Fruit fly (Drosophila melanogaster) whole organism, embryonic: Measurements from ENCODE around the gene MBD-like.

Experiments used
- ATbp ChIP-seq: fragments of 200-800 bp; sonication (Bioruptor generic); optimal IDR thresholded peaks from 2 replicates; lab custom pipeline; 2017; ENCODE audit warnings: missing biosample characterization, mild to moderate bottlenecking, missing genetic modification characterization, missing genetic modification reagents
- CG10321 ChIP-seq: fragments of 200-800 bp; sonication (Bioruptor generic); IDR thresholded peaks from 2 replicates; pipeline ENCODE4 v1.3.6; 2022; ENCODE audit warnings: missing biosample characterization, missing genetic modification characterization
- CG10543 ChIP-seq: fragments of 200-800 bp; sonication (Bioruptor generic); optimal IDR thresholded peaks from 3 replicates; lab custom pipeline; 2017; ENCODE audit warnings: missing biosample characterization, mild to moderate bottlenecking, missing genetic modification characterization, moderate library complexity
- CG12104 ChIP-seq: fragments of 200-800 bp; sonication (Bioruptor generic); optimal IDR thresholded peaks from 3 replicates; lab custom pipeline; 2016; ENCODE audit warnings: missing biosample characterization, missing genetic modification characterization
- CG13123 ChIP-seq: fragments of 200-800 bp; sonication (Bioruptor generic); optimal IDR thresholded peaks from 2 replicates; lab custom pipeline; 2016; ENCODE audit warnings: missing biosample characterization, missing genetic modification characterization
- CG13775 ChIP-seq: fragments of 200-800 bp; sonication (Bioruptor generic); optimal IDR thresholded peaks from 3 replicates; lab custom pipeline; 2017; ENCODE audit warnings: missing biosample characterization, mild to moderate bottlenecking, missing genetic modification characterization
- CG14710 ChIP-seq: fragments of 200-800 bp; sonication (Bioruptor generic); optimal IDR thresholded peaks from 3 replicates; lab custom pipeline; 2019; ENCODE audit warnings: missing biosample characterization, mild to moderate bottlenecking, missing genetic modification characterization, moderate library complexity
- CG17361 ChIP-seq: fragments of 200-800 bp; sonication (Bioruptor generic); IDR thresholded peaks from 3 replicates; pipeline ENCODE4 v1.3.6; 2022; ENCODE audit warnings: missing biosample characterization, missing genetic modification characterization
- CG17802 ChIP-seq: fragments of 200-800 bp; sonication (Bioruptor generic); optimal IDR thresholded peaks from 2 replicates; lab custom pipeline; 2018; ENCODE audit warnings: missing biosample characterization, mild to moderate bottlenecking, missing genetic modification characterization, moderate library complexity
- CG2116 ChIP-seq: fragments of 200-800 bp; sonication (Bioruptor generic); optimal IDR thresholded peaks from 3 replicates; lab custom pipeline; 2018; ENCODE audit warnings: missing biosample characterization, mild to moderate bottlenecking, missing genetic modification characterization
- CG7928 ChIP-seq: fragments of 200-800 bp; sonication (Bioruptor generic); optimal IDR thresholded peaks from 2 replicates; lab custom pipeline; 2017; ENCODE audit warnings: missing biosample characterization, mild to moderate bottlenecking, missing genetic modification characterization
- CG8089 ChIP-seq: fragments of 200-800 bp; sonication (Bioruptor generic); optimal IDR thresholded peaks from 3 replicates; lab custom pipeline; 2016; ENCODE audit warnings: missing biosample characterization, missing genetic modification characterization
- CG8765 ChIP-seq: fragments of 200-800 bp; sonication (Bioruptor generic); IDR thresholded peaks from 2 replicates; pipeline ENCODE4 v1.3.6; 2022; ENCODE audit warnings: missing biosample characterization, missing genetic modification characterization
- Dek ChIP-seq: fragments of 200-800 bp; sonication (Bioruptor generic); optimal IDR thresholded peaks from 3 replicates; lab custom pipeline; 2019; ENCODE audit warnings: missing biosample characterization, mild to moderate bottlenecking, missing genetic modification characterization, moderate library complexity
- Dp ChIP-seq: fragments of 200-800 bp; sonication (Bioruptor generic); optimal IDR thresholded peaks from 2 replicates; lab custom pipeline; 2018; ENCODE audit warnings: missing biosample characterization, mild to moderate bottlenecking, missing genetic modification characterization, moderate library complexity
- E2f1 ChIP-seq: fragments of 200-800 bp; sonication (Bioruptor generic); IDR thresholded peaks from 2 replicates; pipeline ENCODE4 v1.3.6; 2022; ENCODE audit warnings: missing biosample characterization, missing genetic modification characterization
- Ets65A ChIP-seq: fragments of 200-800 bp; sonication (Bioruptor generic); peaks from one replicate; lab custom pipeline; 2016; ENCODE audit warnings: missing biosample characterization, missing genetic modification characterization
- HHEX ChIP-seq: fragments of 200-800 bp; sonication (Bioruptor generic); optimal IDR thresholded peaks from 3 replicates; lab custom pipeline; 2017; ENCODE audit warnings: missing biosample characterization, mild to moderate bottlenecking, missing genetic modification characterization, missing genetic modification reagents
- Hr51 ChIP-seq, 2 experiments: fragments of 200-800 bp; sonication (Bioruptor generic); optimal IDR thresholded peaks; 2 replicates in 1 of 2; 3 replicates in 1 of 2; lab custom pipeline; 2016 to 2018; ENCODE audit warnings: missing biosample characterization in 2 of 2, missing genetic modification characterization in 2 of 2, mild to moderate bottlenecking in 1 of 2, moderate library complexity in 1 of 2
- Jarid2 ChIP-seq: fragments of 200-800 bp; sonication (Bioruptor generic); optimal IDR thresholded peaks from 3 replicates; lab custom pipeline; 2017; ENCODE audit warnings: mild to moderate bottlenecking, missing biosample characterization, missing genetic modification reagents, missing genetic modification characterization
- Kr ChIP-seq: fragments of 200-800 bp; sonication (Bioruptor generic); optimal IDR thresholded peaks from 2 replicates; lab custom pipeline; 2017; ENCODE audit warnings: missing biosample characterization, mild to moderate bottlenecking, missing genetic modification characterization
- Lpt ChIP-seq: fragments of >200 bp; optimal IDR thresholded peaks from 2 replicates; lab custom pipeline; 2018; ENCODE audit warnings: missing biosample characterization, missing genetic modification characterization
- Mrtf ChIP-seq: fragments of 200-800 bp; sonication (Bioruptor generic); IDR thresholded peaks from 3 replicates; pipeline ENCODE4 v1.3.6; 2022; ENCODE audit warnings: missing biosample characterization, missing genetic modification characterization
- Oaz ChIP-seq: fragments of 200-800 bp; sonication (Bioruptor generic); IDR thresholded peaks from 2 replicates; pipeline ENCODE4 v1.3.6; 2022; ENCODE audit warnings: missing biosample characterization, missing genetic modification characterization
- bigmax ChIP-seq: fragments of 200-800 bp; sonication (Bioruptor generic); optimal IDR thresholded peaks from 2 replicates; lab custom pipeline; 2018; ENCODE audit warnings: missing biosample characterization, mild to moderate bottlenecking, missing genetic modification characterization
- corto ChIP-seq: fragments of 200-800 bp; sonication (Bioruptor generic); optimal IDR thresholded peaks from 2 replicates; lab custom pipeline; 2016; ENCODE audit warnings: missing biosample characterization, mild to moderate bottlenecking, missing genetic modification characterization, moderate library complexity
- dmrt99B ChIP-seq: fragments of 200-800 bp; sonication (Bioruptor generic); optimal IDR thresholded peaks from 2 replicates; lab custom pipeline; 2018; ENCODE audit warnings: missing biosample characterization, mild to moderate bottlenecking, missing genetic modification characterization, moderate library complexity
- fd64A ChIP-seq: fragments of 200-800 bp; sonication (Bioruptor generic); optimal IDR thresholded peaks from 3 replicates; lab custom pipeline; 2018; ENCODE audit warnings: missing biosample characterization, mild to moderate bottlenecking, missing genetic modification characterization
- fd96Cb ChIP-seq: fragments of 200-800 bp; sonication (Bioruptor generic); optimal IDR thresholded peaks from 2 replicates; lab custom pipeline; 2018; ENCODE audit warnings: missing biosample characterization, mild to moderate bottlenecking, missing genetic modification characterization, moderate library complexity
- ftz-f1 ChIP-seq: fragments of 200-800 bp; sonication (Bioruptor generic); optimal IDR thresholded peaks from 2 replicates; lab custom pipeline; 2016; ENCODE audit warnings: missing biosample characterization, missing genetic modification characterization
- gce ChIP-seq: fragments of 200-800 bp; sonication (Bioruptor generic); IDR thresholded peaks from 3 replicates; pipeline ENCODE4 v1.3.6; 2022; ENCODE audit warnings: missing biosample characterization, missing genetic modification characterization
- gro ChIP-seq: fragments of 200-800 bp; sonication (Bioruptor generic); optimal IDR thresholded peaks from 2 replicates; lab custom pipeline; 2016; ENCODE audit warnings: missing biosample characterization, missing genetic modification characterization
- gt ChIP-seq: fragments of 200-800 bp; sonication (Bioruptor generic); IDR thresholded peaks from 2 replicates; pipeline ENCODE4 v1.3.6; 2022; ENCODE audit warnings: missing biosample characterization, missing genetic modification characterization
- kay ChIP-seq: fragments of 200-800 bp; sonication (Bioruptor generic); optimal IDR thresholded peaks from 2 replicates; lab custom pipeline; 2016; ENCODE audit warnings: missing biosample characterization, missing genetic modification characterization
- kni ChIP-seq: fragments of 200-800 bp; sonication (Bioruptor generic); optimal IDR thresholded peaks from 3 replicates; lab custom pipeline; 2017; ENCODE audit warnings: mild to moderate bottlenecking, missing biosample characterization, missing genetic modification reagents, missing genetic modification characterization
- org-1 ChIP-seq: fragments of 200-800 bp; sonication (Bioruptor generic); optimal IDR thresholded peaks from 2 replicates; lab custom pipeline; 2017; ENCODE audit warnings: missing biosample characterization, missing genetic modification characterization
- p53 ChIP-seq: fragments of 200-800 bp; sonication (Bioruptor generic); optimal IDR thresholded peaks from 2 replicates; lab custom pipeline; 2016; ENCODE audit warnings: missing biosample characterization, missing genetic modification characterization
- pnt ChIP-seq: fragments of 200-800 bp; sonication (Bioruptor generic); optimal IDR thresholded peaks from 3 replicates; lab custom pipeline; 2016; ENCODE audit warnings: missing biosample characterization, missing genetic modification characterization
- psq ChIP-seq: fragments of 200-800 bp; sonication (Bioruptor generic); optimal IDR thresholded peaks from 2 replicates; lab custom pipeline; 2017; ENCODE audit warnings: missing biosample characterization, missing genetic modification characterization
- pzg ChIP-seq: fragments of 200-800 bp; sonication (Bioruptor generic); optimal IDR thresholded peaks from 3 replicates; lab custom pipeline; 2018; ENCODE audit warnings: missing biosample characterization, mild to moderate bottlenecking, missing genetic modification characterization, moderate library complexity
- ro ChIP-seq: fragments of 200-800 bp; sonication (Bioruptor generic); IDR thresholded peaks from 2 replicates; pipeline ENCODE4 v1.3.6; 2022; ENCODE audit warnings: missing biosample characterization, missing genetic modification characterization
- salm ChIP-seq: fragments of 200-800 bp; sonication (Bioruptor generic); optimal IDR thresholded peaks from 2 replicates; lab custom pipeline; 2018; ENCODE audit warnings: missing biosample characterization, mild to moderate bottlenecking, missing genetic modification characterization
- sim ChIP-seq: fragments of 200-800 bp; sonication (Bioruptor generic); IDR thresholded peaks from 2 replicates; pipeline ENCODE4 v1.3.6; 2022; ENCODE audit warnings: missing biosample characterization, missing genetic modification characterization
- trem ChIP-seq: fragments of 200-800 bp; optimal IDR thresholded peaks from 3 replicates; lab custom pipeline; 2019; ENCODE audit warnings: missing biosample characterization, mild to moderate bottlenecking, missing genetic modification characterization, moderate library complexity
- unpg ChIP-seq: fragments of 200-800 bp; sonication (Bioruptor generic); optimal IDR thresholded peaks from 3 replicates; lab custom pipeline; 2018; ENCODE audit warnings: missing biosample characterization, mild to moderate bottlenecking, missing genetic modification characterization, moderate library complexity
- usp ChIP-seq: fragments of >200 bp; optimal IDR thresholded peaks from 2 replicates; lab custom pipeline; 2017; ENCODE audit warnings: missing biosample characterization, missing genetic modification characterization
- vfl ChIP-seq: fragments of 200-800 bp; sonication (Bioruptor generic); optimal IDR thresholded peaks from 2 replicates; lab custom pipeline; 2016; ENCODE audit warnings: missing biosample characterization, missing genetic modification characterization
- vvl ChIP-seq: fragments of 200-800 bp; sonication (Bioruptor generic); IDR thresholded peaks from 2 replicates; pipeline ENCODE4 v1.3.6; 2022; ENCODE audit warnings: missing biosample characterization, missing genetic modification characterization
- zf30C ChIP-seq: fragments of 200-800 bp; sonication (Bioruptor generic); optimal IDR thresholded peaks from 3 replicates; lab custom pipeline; 2018; ENCODE audit warnings: missing biosample characterization, mild to moderate bottlenecking, missing genetic modification characterization
- zfh1 ChIP-seq: fragments of 200-800 bp; sonication (Bioruptor generic); IDR thresholded peaks from 3 replicates; pipeline ENCODE4 v1.3.6; 2022; ENCODE audit warnings: missing biosample characterization, missing genetic modification characterization

MBD-like gene

DNA sequence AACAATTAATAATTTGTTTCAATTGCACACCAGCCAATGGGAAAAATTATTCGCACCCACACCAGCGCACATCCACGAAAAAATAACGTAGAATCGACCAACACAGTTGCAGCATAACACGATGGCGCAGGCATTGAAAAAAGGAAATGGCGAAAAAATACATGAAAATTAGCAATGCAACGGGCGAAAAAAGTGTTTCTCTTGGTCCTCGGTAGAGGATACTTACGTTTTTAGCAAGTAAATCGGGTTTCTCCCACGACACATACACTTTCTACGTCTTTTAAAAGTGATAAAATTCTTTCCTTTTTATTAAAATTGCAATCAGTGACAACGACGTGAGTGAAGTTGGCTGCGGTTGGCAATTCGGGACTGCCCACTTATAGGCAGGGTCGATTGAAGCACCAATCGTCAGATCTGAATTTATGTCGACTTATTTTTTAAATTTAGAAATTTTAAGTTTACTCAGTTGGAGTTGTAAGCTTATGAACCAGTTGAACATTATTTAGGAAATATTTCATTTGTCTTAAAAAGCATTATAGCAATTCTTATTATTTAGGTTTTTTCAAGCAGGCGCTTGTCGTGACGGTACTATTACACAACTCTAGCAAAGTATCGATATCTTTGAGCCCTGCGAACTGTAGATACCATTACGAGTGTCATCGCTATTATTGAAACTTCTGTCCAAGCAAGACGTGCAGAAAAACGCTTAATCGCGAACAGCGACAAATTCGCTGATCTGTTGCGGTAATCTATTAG is 18.0 kb downstream of the MBD-like start, which contains the start of the genes Kap-alpha3 and Son (continued):
- TF ChIP-seq CG7928 (GFP tag; lab: Kevin White, UChicago): peak; percentile 72
- peak; percentile 86 for TF ChIP-seq pzg
- peak; percentile 74 for TF ChIP-seq Oaz (GFP tag; lab: Robert Waterston, UW)
- TF ChIP-seq gro (GFP tag; lab: Kevin White, UChicago): peak; percentile 93
- TF ChIP-seq Hr51 (GFP tag; optimal IDR thresholded peaks at IDR 0.05; lab: Kevin White, UChicago): peak; percentile 86 to 95
- TF ChIP-seq Dek: peak; percentile 87
- no peak for TF ChIP-seq usp (GFP tag; lab: Kevin White, UChicago)
- peak; percentile 69 for TF ChIP-seq bigmax (GFP tag; lab: Kevin White, UChicago)
- TF ChIP-seq CG13123 (GFP tag; lab: Kevin White, UChicago): peak; percentile 100
- peak; percentile 83 for TF ChIP-seq gce (GFP tag; lab: Robert Waterston, UW)
- TF ChIP-seq CG8089 (GFP tag; lab: Kevin White, UChicago): peak; percentile 93
- peak; percentile 80 for TF ChIP-seq kay (GFP tag; lab: Kevin White, UChicago)
- TF ChIP-seq CG10543 (GFP tag; lab: Kevin White, UChicago): peak; percentile 98
- peak; percentile 82 for TF ChIP-seq ftz-f1
- peak; percentile 90 for TF ChIP-seq pnt
- peak; percentile 73 for TF ChIP-seq CG8765 (GFP tag; lab: Robert Waterston, UW)
- TF ChIP-seq psq (GFP tag; lab: Kevin White, UChicago): peak; percentile 79
- peak; percentile 94 for TF ChIP-seq HHEX (GFP tag; lab: Kevin White, UChicago)
- TF ChIP-seq Lpt (GFP tag; lab: Kevin White, UChicago): no peak
- peak; percentile 82 for TF ChIP-seq gt (GFP tag; lab: Robert Waterston, UW)
- TF ChIP-seq Dp: peak; percentile 41
- TF ChIP-seq kni: peak; percentile 98
- TF ChIP-seq CG12104: peak; percentile 97
- peak; percentile 88 for TF ChIP-seq ATbp (GFP tag; lab: Kevin White, UChicago)
- TF ChIP-seq p53 (GFP tag; lab: Kevin White, UChicago): peak; percentile 83
- peak; percentile 97 for TF ChIP-seq CG17361 (GFP tag; lab: Robert Waterston, UW)
- peak; percentile 75 for TF ChIP-seq Mrtf (GFP tag; lab: Robert Waterston, UW)
- TF ChIP-seq fd64A (GFP tag; lab: Kevin White, UChicago): peak; percentile 86
- peak; percentile 72 for TF ChIP-seq CG10321 (GFP tag; lab: Robert Waterston, UW)
- TF ChIP-seq salm (tag; lab: Kevin White, UChicago): peak; percentile 84
- TF ChIP-seq org-1 (GFP tag; lab: Kevin White, UChicago): peak; percentile 78
- peak; percentile 29 for TF ChIP-seq corto (GFP tag; lab: Kevin White, UChicago)
- peak; percentile 58 for TF ChIP-seq sim
- TF ChIP-seq Jarid2 (GFP tag; lab: Kevin White, UChicago): peak; percentile 80
- TF ChIP-seq fd96Cb (tag; lab: Kevin White, UChicago): peak; percentile 74
- TF ChIP-seq CG2116 (GFP tag; lab: Kevin White, UChicago): peak; percentile 99
- TF ChIP-seq CG14710 (tag; lab: Kevin White, UChicago): peak; percentile 95
- TF ChIP-seq zfh1 (GFP tag; lab: Robert Waterston, UW): peak; percentile 81
- TF ChIP-seq Ets65A (GFP tag; lab: Kevin White, UChicago): peak; percentile 100
- TF ChIP-seq vvl (GFP tag; lab: Robert Waterston, UW): peak; percentile 91
- peak; percentile 100 for TF ChIP-seq trem (tag; lab: Kevin White, UChicago)
- TF ChIP-seq E2f1 (GFP tag; lab: Robert Waterston, UW): no peak; the same call in none of the 2 replicates
- peak; percentile 82 for TF ChIP-seq unpg (GFP tag; lab: Kevin White, UChicago)
- TF ChIP-seq Kr (GFP tag; lab: Kevin White, UChicago): peak; percentile 23
- peak; percentile 48 for TF ChIP-seq zf30C (GFP tag; lab: Kevin White, UChicago)
- peak; percentile 88 for TF ChIP-seq vfl (GFP tag; lab: Kevin White, UChicago)
- peak; percentile 85 for TF ChIP-seq dmrt99B (tag; lab: Kevin White, UChicago)
- peak; percentile 98 for TF ChIP-seq CG13775
- TF ChIP-seq ro: peak; percentile 47; the same call in 1 of the 2 replicates
- TF ChIP-seq CG17802: peak; percentile 84
